Worm (Caenorhabditis elegans): ENCODE data around the gene F45D3.4.

The F45D3.4 gene

ce11 chrV:12548830-12549229 lies 4.2 kb downstream of the F45D3.4 start (continued):
- TF ChIP-seq elt-3 (tag; optimal IDR thresholded peaks at IDR 0.05), result no peak
- TF ChIP-seq fkh-2 (tag; optimal IDR thresholded peaks at IDR 0.05), result no peak
- TF ChIP-seq mdl-1 (tag; optimal IDR thresholded peaks at IDR 0.05), result no peak

DNA sequence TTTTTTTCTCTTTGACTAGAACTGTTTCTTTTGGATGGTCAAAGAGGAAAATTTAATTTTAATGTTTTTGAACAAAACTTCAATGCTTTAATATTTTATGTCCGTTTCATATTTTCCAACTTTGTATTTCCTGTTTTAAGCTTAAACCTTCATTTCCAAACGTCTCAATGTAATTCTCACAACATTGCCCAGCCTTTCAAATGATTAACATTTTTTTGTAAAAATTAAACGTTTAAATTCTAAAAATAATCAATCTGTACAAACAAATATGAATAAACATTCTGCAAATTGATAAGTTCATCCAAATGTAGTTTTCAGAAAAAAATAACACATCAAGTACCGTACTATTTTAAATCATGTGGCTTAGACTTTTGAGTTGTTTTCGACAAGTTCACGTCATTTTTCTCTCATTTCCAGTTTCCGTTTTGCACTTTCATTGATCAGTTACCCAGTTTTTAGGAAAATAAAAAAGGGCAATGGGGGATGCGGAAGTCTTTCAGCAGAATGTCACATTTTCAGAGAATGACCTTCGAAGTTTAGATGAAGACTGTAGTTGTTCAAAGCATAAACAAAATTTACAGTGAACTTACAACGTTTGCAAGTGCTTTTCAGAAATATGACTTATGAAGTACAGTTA lies 10.2 kb downstream of the F45D3.4 start:
- TF ChIP-seq pqm-1 (tag; optimal IDR thresholded peaks at IDR 0.05) (no peak), nhr-11 (tag; optimal IDR thresholded peaks at IDR 0.05) (no peak), ceh-16 (tag; optimal IDR thresholded peaks at IDR 0.05) (no peak), mml-1 (tag; optimal IDR thresholded peaks at IDR 0.05) (no peak), lin-39 (tag; optimal IDR thresholded peaks at IDR 0.05) (no peak), nhr-76 (tag; optimal IDR thresholded peaks at IDR 0.05) (no peak), nhr-28 (tag; optimal IDR thresholded peaks at IDR 0.05) (no peak), ceh-82 (tag; optimal IDR thresholded peaks at IDR 0.05) (peak; percentile 1), tbx-2 (tag; optimal IDR thresholded peaks at IDR 0.05) (peak; percentile 56), ZK546.5 (tag; optimal IDR thresholded peaks at IDR 0.05) (no peak), lin-15B (tag; optimal IDR thresholded peaks at IDR 0.05) (no peak), elt-1 (tag; optimal IDR thresholded peaks at IDR 0.05) (no peak), nhr-25 (tag; optimal IDR thresholded peaks at IDR 0.05) (peak; percentile 78), nhr-23 (tag; optimal IDR thresholded peaks at IDR 0.05) (peak; percentile 81), unc-62 (GFP tag; optimal IDR thresholded peaks at IDR 0.05) (peak; percentile 7), ceh-28 (tag; optimal IDR thresholded peaks at IDR 0.05) (no peak), elt-3 (tag; optimal IDR thresholded peaks at IDR 0.05) (no peak), nfya-1 (tag; optimal IDR thresholded peaks at IDR 0.05; ENCODE audit: insufficient read depth) (peak; percentile 18), nhr-237 (tag; optimal IDR thresholded peaks at IDR 0.05) (no peak), mdl-1 (tag; optimal IDR thresholded peaks at IDR 0.05) (no peak), nhr-12 (tag; optimal IDR thresholded peaks at IDR 0.05) (no peak), elt-2 (tag; optimal IDR thresholded peaks at IDR 0.05) (no peak), egl-27 (tag; optimal IDR thresholded peaks at IDR 0.05) (no peak), eor-1 (tag; optimal IDR thresholded peaks at IDR 0.05) (no peak), daf-12 (tag; optimal IDR thresholded peaks at IDR 0.05) (no peak), jun-1 (tag; optimal IDR thresholded peaks at IDR 0.05) (peak; percentile 20), fos-1 (tag; optimal IDR thresholded peaks at IDR 0.05) (peak; percentile 61), egl-5 (tag; optimal IDR thresholded peaks at IDR 0.05) (no peak), pha-4 (tag; optimal IDR thresholded peaks at IDR 0.05) (no peak), lsy-12 (tag; optimal IDR thresholded peaks at IDR 0.05) (peak; percentile 62), skn-1 (tag; optimal IDR thresholded peaks at IDR 0.05) (no peak), ceh-9 (tag; optimal IDR thresholded peaks at IDR 0.05) (no peak), nhr-43 (tag; optimal IDR thresholded peaks at IDR 0.05; ENCODE audit: poor library complexity, severe bottlenecking) (peak; percentile 76), ztf-4 (tag; optimal IDR thresholded peaks at IDR 0.05) (no peak), ama-1 (optimal IDR thresholded peaks at IDR 0.05) (peak; percentile 20), hmg-11 (tag; optimal IDR thresholded peaks at IDR 0.05) (no peak), aly-2 (tag; optimal IDR thresholded peaks at IDR 0.05) (no peak), sea-2 (GFP tag; optimal IDR thresholded peaks at IDR 0.05) (no peak)

DNA sequence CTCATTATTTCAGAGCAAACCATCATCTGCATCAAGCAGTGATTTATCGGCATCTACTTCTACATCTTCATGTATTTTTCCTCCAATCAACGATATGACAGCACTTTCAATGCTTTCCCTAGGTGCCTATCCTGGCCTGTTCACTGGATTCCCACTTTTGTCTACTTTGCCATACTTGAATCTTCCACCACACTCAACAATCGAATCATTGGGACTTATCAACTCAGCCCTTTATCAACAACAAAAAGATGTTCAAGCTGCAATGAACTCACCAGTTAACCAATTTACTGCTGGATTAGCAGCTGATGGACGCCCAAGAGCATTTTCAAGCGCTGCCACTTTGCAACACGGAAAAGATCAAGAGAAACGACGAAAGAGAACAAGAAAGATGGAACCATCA lies 11.8 kb downstream of the F45D3.4 start:
- TF ChIP-seq nhr-76 (tag; optimal IDR thresholded peaks at IDR 0.05) (no peak), fos-1 (tag; optimal IDR thresholded peaks at IDR 0.05) (no peak), ztf-4 (tag; optimal IDR thresholded peaks at IDR 0.05) (no peak), nhr-43 (tag; optimal IDR thresholded peaks at IDR 0.05; ENCODE audit: poor library complexity, severe bottlenecking) (no peak)

ce11 chrV:12540739-12541138 lies 12.3 kb downstream of the F45D3.4 start, which contains the start of gene F45D3.2:
TSS of gene F45D3.2 (plus strand) at chrV:12541039.
- TF ChIP-seq lin-15B (tag; optimal IDR thresholded peaks at IDR 0.05) (no peak), snpc-4 (tag; optimal IDR thresholded peaks at IDR 0.05) (no peak), ama-1 (optimal IDR thresholded peaks at IDR 0.05) (no peak), nhr-43 (tag; optimal IDR thresholded peaks at IDR 0.05; ENCODE audit: poor library complexity, severe bottlenecking) (no peak), ceh-9 (tag; optimal IDR thresholded peaks at IDR 0.05) (no peak), R02D3.7 (tag; optimal IDR thresholded peaks at IDR 0.05) (no peak), fkh-10 (GFP tag; optimal IDR thresholded peaks at IDR 0.05) (no peak), sea-2 (GFP tag; optimal IDR thresholded peaks at IDR 0.05) (no peak), jun-1 (tag; optimal IDR thresholded peaks at IDR 0.05) (no peak), skn-1 (tag; optimal IDR thresholded peaks at IDR 0.05) (no peak), nhr-237 (tag; optimal IDR thresholded peaks at IDR 0.05) (no peak), elt-1 (tag; optimal IDR thresholded peaks at IDR 0.05) (no peak)
